Worm (Caenorhabditis elegans) whole organism, L4 larva: ENCODE results near the gene W02B12.13.

Experiments used
- D1046.2 ChIP-seq: fragments of 200-800 bp; sonication (Bioruptor generic); IDR thresholded peaks from 2 replicates; pipeline ENCODE4 v1.3.6; 2022; ENCODE audit warnings: missing genetic modification characterization, missing compliant biosample characterization
- F49E8.2 ChIP-seq: sonication (generic microtip); optimal IDR thresholded peaks from 2 replicates; lab custom pipeline; 2016; ENCODE audit warnings: missing compliant biosample characterization, mild to moderate bottlenecking, missing genetic modification characterization, borderline replicate concordance
- T20F7.1 ChIP-seq: fragments of 200-800 bp; sonication (Bioruptor generic); optimal IDR thresholded peaks from 2 replicates; lab custom pipeline; 2018; ENCODE audit warnings: mild to moderate bottlenecking, missing genetic modification characterization, missing compliant biosample characterization
- T26A8.4 ChIP-seq: fragments of 200-800 bp; sonication (Bioruptor generic); IDR thresholded peaks from 2 replicates; pipeline ENCODE4 v1.3.6; 2022; ENCODE audit warnings: missing genetic modification characterization, missing compliant biosample characterization
- Y5F2A.4 ChIP-seq: fragments of 200-800 bp; sonication (Bioruptor generic); optimal IDR thresholded peaks from 2 replicates; lab custom pipeline; 2018; ENCODE audit warnings: mild to moderate bottlenecking, missing genetic modification characterization, missing compliant biosample characterization
- ZK337.2 ChIP-seq: fragments of 200-800 bp; sonication (Bioruptor generic); IDR thresholded peaks from 2 replicates; pipeline ENCODE4 v1.3.6; 2022; ENCODE audit warnings: missing genetic modification reagents, missing genetic modification characterization, missing compliant biosample characterization
- ZK546.5 ChIP-seq, 2 experiments: sonication (generic microtip); optimal IDR thresholded peaks; 2 replicates each; lab custom pipeline; 2017; ENCODE audit warnings: missing biosample characterization in 2 of 2, missing genetic modification characterization in 2 of 2
- aha-1 ChIP-seq: fragments of 150-350 bp; peaks from one replicate; lab custom pipeline; 2014; ENCODE audit warnings: missing biosample characterization, missing genetic modification characterization
- ama-1 ChIP-seq: fragments of 150-350 bp; optimal IDR thresholded peaks from 2 replicates; lab custom pipeline; 2014; ENCODE audit warnings: inconsistent platforms, mixed read lengths
- attf-4 ChIP-seq: sonication (generic microtip); optimal IDR thresholded peaks from 3 replicates; lab custom pipeline; 2017; ENCODE audit warnings: missing biosample characterization, missing genetic modification characterization
- ceh-20 ChIP-seq: fragments of 200-800 bp; sonication (Bioruptor generic); IDR thresholded peaks from 2 replicates; pipeline ENCODE4 v1.3.6; 2022; ENCODE audit warnings: missing genetic modification reagents, missing genetic modification characterization, missing compliant biosample characterization
- ceh-28 ChIP-seq: fragments of 150-350 bp; optimal IDR thresholded peaks from 2 replicates; lab custom pipeline; 2014; ENCODE audit warnings: missing biosample characterization, missing genetic modification reagents, missing genetic modification characterization
- ceh-82 ChIP-seq: sonication (generic microtip); optimal IDR thresholded peaks from 2 replicates; lab custom pipeline; 2017; ENCODE audit warnings: missing biosample characterization, missing genetic modification characterization
- cey-2 ChIP-seq: sonication (generic microtip); optimal IDR thresholded peaks from 3 replicates; lab custom pipeline; 2017; ENCODE audit warnings: missing genetic modification characterization, mild to moderate bottlenecking, missing compliant biosample characterization, antibody characterized with exemption, borderline replicate concordance; ENCODE audit not compliant: insufficient read depth
- daf-16 ChIP-seq, 3 experiments: sonication (generic microtip); optimal IDR thresholded peaks; 2 replicates each; lab custom pipeline; 2016 to 2017; ENCODE audit warnings: missing genetic modification characterization in 3 of 3, missing genetic modification reagents in 3 of 3, mild to moderate bottlenecking in 2 of 3, missing compliant biosample characterization in 2 of 3, missing biosample characterization in 1 of 3, moderate library complexity in 1 of 3
- daf-8 ChIP-seq: fragments of 200-800 bp; sonication (Bioruptor generic); IDR thresholded peaks from 2 replicates; pipeline ENCODE4 v1.3.6; 2022; ENCODE audit warnings: missing genetic modification characterization, missing compliant biosample characterization
- dmd-8 ChIP-seq: fragments of 200-800 bp; sonication (Bioruptor generic); IDR thresholded peaks from 2 replicates; pipeline ENCODE4 v1.3.6; 2022; ENCODE audit warnings: missing genetic modification characterization, missing compliant biosample characterization
- duxl-1 ChIP-seq: sonication (generic microtip); optimal IDR thresholded peaks from 2 replicates; lab custom pipeline; 2016; ENCODE audit warnings: mild to moderate bottlenecking, missing genetic modification characterization, moderate library complexity, missing compliant biosample characterization; ENCODE audit not compliant: poor library complexity
- dve-1 ChIP-seq: sonication (generic microtip); optimal IDR thresholded peaks from 2 replicates; lab custom pipeline; 2017; ENCODE audit warnings: antibody characterized with exemption, mild to moderate bottlenecking, missing genetic modification characterization, missing compliant biosample characterization; ENCODE audit not compliant: insufficient read depth
- fkh-10 ChIP-seq: fragments of 150-350 bp; optimal IDR thresholded peaks from 2 replicates; lab custom pipeline; 2014; ENCODE audit warnings: missing biosample characterization, missing genetic modification reagents, missing genetic modification characterization
- gei-8 ChIP-seq: fragments of 200-800 bp; sonication (Bioruptor generic); optimal IDR thresholded peaks from 2 replicates; lab custom pipeline; 2018; ENCODE audit warnings: mild to moderate bottlenecking, missing genetic modification characterization, missing compliant biosample characterization
- hif-1 ChIP-seq, 2 experiments: sonication (generic microtip); optimal IDR thresholded peaks; 2 replicates each; lab custom pipeline; 2016 to 2017; ENCODE audit warnings: missing compliant biosample characterization in 2 of 2, missing genetic modification characterization in 2 of 2, missing genetic modification reagents in 2 of 2, missing genotype in 2 of 2, mild to moderate bottlenecking in 1 of 2
- hmg-1.1 ChIP-seq: fragments of 200-800 bp; sonication (Bioruptor generic); IDR thresholded peaks from 2 replicates; pipeline ENCODE4 v1.3.6; 2022; ENCODE audit warnings: missing genetic modification reagents, missing genetic modification characterization, missing compliant biosample characterization
- jun-1 ChIP-seq: fragments of 150-350 bp; optimal IDR thresholded peaks from 2 replicates; lab custom pipeline; 2014; ENCODE audit warnings: missing biosample characterization, missing genetic modification reagents, missing genetic modification characterization
- lim-7 ChIP-seq: fragments of 200-800 bp; sonication (Bioruptor generic); IDR thresholded peaks from 2 replicates; pipeline ENCODE4 v1.3.6; 2022; ENCODE audit warnings: missing genetic modification characterization, missing compliant biosample characterization
- lin-1 ChIP-seq: fragments of 200-800 bp; sonication (Bioruptor generic); IDR thresholded peaks from 2 replicates; pipeline ENCODE4 v1.3.6; 2022; ENCODE audit warnings: missing genetic modification reagents, missing genetic modification characterization, missing compliant biosample characterization
- lin-15B ChIP-seq: fragments of 150-350 bp; sonication (generic microtip); optimal IDR thresholded peaks from 3 replicates; lab custom pipeline; 2014; ENCODE audit warnings: missing biosample characterization, missing genetic modification characterization
- lin-38 ChIP-seq: fragments of 200-800 bp; sonication (Bioruptor generic); IDR thresholded peaks from 2 replicates; pipeline ENCODE4 v1.3.6; 2022; ENCODE audit warnings: missing genetic modification reagents, missing genetic modification characterization, missing compliant biosample characterization
- lin-39 ChIP-seq: fragments of 150-350 bp; optimal IDR thresholded peaks from 2 replicates; lab custom pipeline; 2014; ENCODE audit warnings: missing biosample characterization, missing genetic modification reagents, missing genetic modification characterization
- lsy-2 ChIP-seq, 2 experiments: fragments of 150-350 bp in 1 of 2; sonication (generic microtip) in 1 of 2; optimal IDR thresholded peaks; 2 replicates each; lab custom pipeline; 2014 to 2017; ENCODE audit warnings: missing biosample characterization in 2 of 2, missing genetic modification characterization in 2 of 2
- madf-5 ChIP-seq, 2 experiments: fragments of 200-800 bp; sonication (Bioruptor generic); IDR thresholded peaks; 2 replicates each; pipeline ENCODE4 v1.3.6; 2022; ENCODE audit warnings: missing compliant biosample characterization in 2 of 2, missing genetic modification characterization in 2 of 2
- mdl-1 ChIP-seq, 2 experiments: fragments of 150-350 bp in 1 of 2; sonication (generic microtip) in 1 of 2; optimal IDR thresholded peaks; 2 replicates each; lab custom pipeline; 2014 to 2017; ENCODE audit warnings: missing biosample characterization in 2 of 2, missing genetic modification characterization in 2 of 2
- mep-1 ChIP-seq: fragments of 150-350 bp; sonication (generic microtip); optimal IDR thresholded peaks from 3 replicates; lab custom pipeline; 2014; ENCODE audit warnings: missing biosample characterization, missing genetic modification characterization
- mes-2 ChIP-seq: sonication (generic microtip); optimal IDR thresholded peaks from 2 replicates; lab custom pipeline; 2016; ENCODE audit warnings: missing genotype, mild to moderate bottlenecking, missing genetic modification characterization, missing compliant biosample characterization; ENCODE audit not compliant: poor library complexity, severe bottlenecking
- mxl-2 ChIP-seq: fragments of 200-800 bp; sonication (Bioruptor generic); conservative IDR thresholded peaks from 2 replicates; pipeline ENCODE4 v1.3.6; 2022; ENCODE audit warnings: missing genetic modification reagents, missing genetic modification characterization, missing compliant biosample characterization
- nhr-10 ChIP-seq: fragments of 150-350 bp; optimal IDR thresholded peaks from 2 replicates; lab custom pipeline; 2014; ENCODE audit warnings: missing biosample characterization, missing genetic modification characterization
- nhr-11 ChIP-seq: fragments of 150-350 bp; optimal IDR thresholded peaks from 2 replicates; lab custom pipeline; 2014; ENCODE audit warnings: missing biosample characterization, missing genetic modification characterization
- nhr-25 ChIP-seq: sonication (generic microtip); optimal IDR thresholded peaks from 2 replicates; lab custom pipeline; 2017; ENCODE audit warnings: missing genetic modification characterization, mild to moderate bottlenecking, missing compliant biosample characterization, antibody characterized with exemption, moderate library complexity, borderline replicate concordance; ENCODE audit not compliant: insufficient read depth
- nhr-41 ChIP-seq: fragments of 200-800 bp; sonication (Bioruptor generic); IDR thresholded peaks from 2 replicates; pipeline ENCODE4 v1.3.6; 2022; ENCODE audit warnings: missing genetic modification reagents, missing genetic modification characterization, missing compliant biosample characterization
- nhr-6 ChIP-seq: fragments of 150-350 bp; optimal IDR thresholded peaks from 2 replicates; lab custom pipeline; 2014; ENCODE audit warnings: missing biosample characterization, missing genetic modification characterization
- php-3 ChIP-seq: fragments of 200-800 bp; sonication (Bioruptor generic); IDR thresholded peaks from 2 replicates; pipeline ENCODE4 v1.3.6; 2022; ENCODE audit warnings: missing genetic modification reagents, missing genetic modification characterization, missing compliant biosample characterization
- rbr-2 ChIP-seq: sonication (generic microtip); optimal IDR thresholded peaks from 2 replicates; lab custom pipeline; 2016; ENCODE audit warnings: missing genotype, missing genetic modification characterization, missing compliant biosample characterization
- sdz-12 ChIP-seq: fragments of 200-800 bp; sonication (Bioruptor generic); optimal IDR thresholded peaks from 2 replicates; lab custom pipeline; 2018; ENCODE audit warnings: mild to moderate bottlenecking, missing genetic modification characterization, missing compliant biosample characterization
- snpc-4 ChIP-seq: fragments of 150-350 bp; optimal IDR thresholded peaks from 2 replicates; lab custom pipeline; 2014; ENCODE audit warnings: missing biosample characterization, missing genetic modification characterization
- spr-3 ChIP-seq: fragments of 200-800 bp; sonication (Bioruptor generic); optimal IDR thresholded peaks from 2 replicates; lab custom pipeline; 2018; ENCODE audit warnings: mild to moderate bottlenecking, missing genetic modification characterization, missing compliant biosample characterization
- tag-97 ChIP-seq: fragments of 200-800 bp; sonication (Bioruptor generic); IDR thresholded peaks from 2 replicates; pipeline ENCODE4 v1.3.6; 2022; ENCODE audit warnings: missing genetic modification characterization, missing compliant biosample characterization
- tra-1 ChIP-seq: fragments of 200-800 bp; sonication (Bioruptor generic); IDR thresholded peaks from 2 replicates; pipeline ENCODE4 v1.3.6; 2022; ENCODE audit warnings: missing genetic modification reagents, missing genetic modification characterization, missing compliant biosample characterization
- unc-130 ChIP-seq: sonication (generic microtip); optimal IDR thresholded peaks from 2 replicates; lab custom pipeline; 2016; ENCODE audit warnings: missing genetic modification reagents, missing genetic modification characterization, missing compliant biosample characterization
- vab-7 ChIP-seq: fragments of 200-800 bp; sonication (Bioruptor generic); IDR thresholded peaks from 2 replicates; pipeline ENCODE4 v1.3.6; 2022; ENCODE audit warnings: missing genetic modification reagents, missing genetic modification characterization, missing compliant biosample characterization
- ztf-7 ChIP-seq: fragments of 150-350 bp; optimal IDR thresholded peaks from 2 replicates; lab custom pipeline; 2014; ENCODE audit warnings: missing biosample characterization, missing genetic modification characterization

The W02B12.13 gene

DNA sequence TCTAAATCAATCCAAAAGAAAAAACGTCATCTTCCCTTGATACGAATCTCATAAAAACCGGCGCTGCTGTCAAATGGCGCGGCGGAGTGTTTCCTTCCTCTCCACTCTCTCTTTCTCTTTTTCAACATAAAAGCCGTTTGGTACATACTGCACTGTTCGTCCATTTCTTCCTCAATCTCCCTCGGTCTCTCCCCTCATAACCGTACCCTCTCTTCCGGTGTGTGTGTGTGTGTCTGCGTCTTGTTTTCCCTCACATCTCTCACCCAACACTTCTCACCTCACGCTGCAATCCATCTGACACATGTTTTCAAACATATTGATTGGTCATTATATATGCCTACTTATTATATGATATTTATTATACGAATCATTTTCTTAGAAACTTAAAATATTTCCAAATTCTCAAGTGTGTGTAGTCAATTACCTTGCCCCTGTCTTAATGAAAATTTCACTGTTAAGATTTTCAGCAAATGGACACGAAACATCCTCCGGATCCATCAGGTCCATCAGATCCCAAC, 19.4 kb downstream of the W02B12.13 start, which contains the start of the genes aars-1 and rga-1 (continued):
- TF ChIP-seq dve-1 = peak; percentile 79
- no peak for TF ChIP-seq ama-1 (lab: Kevin White, UChicago)
- TF ChIP-seq vab-7 (GFP tag; lab: Robert Waterston, UW) = no peak
- no peak for TF ChIP-seq ZK337.2 (GFP tag; lab: Robert Waterston, UW)
- no peak for TF ChIP-seq tag-97 (GFP tag; lab: Robert Waterston, UW)
- TF ChIP-seq nhr-10 (tag; lab: Kevin White, UChicago) = peak; percentile 31
- TF ChIP-seq lin-15B (tag; lab: Kevin White, UChicago) = no peak
- TF ChIP-seq nhr-41 (GFP tag; lab: Robert Waterston, UW) = no peak
- TF ChIP-seq snpc-4 (tag; lab: Kevin White, UChicago) = no peak
- TF ChIP-seq lim-7 (GFP tag; lab: Robert Waterston, UW) = no peak
- TF ChIP-seq T26A8.4 (GFP tag; lab: Robert Waterston, UW) = peak; percentile 63; the same call in 1 of the 2 replicates
- TF ChIP-seq lin-39 (tag; lab: Kevin White, UChicago) = no peak
- peak; percentile 74 for TF ChIP-seq php-3
- peak; percentile 51 for TF ChIP-seq lin-38 (GFP tag; lab: Robert Waterston, UW)
- TF ChIP-seq gei-8 (GFP tag; lab: Kevin White, UChicago) = no peak
- peak; percentile 30 for TF ChIP-seq rbr-2 (tag; lab: Kevin White, UChicago)
- peak; percentile 26 for TF ChIP-seq jun-1
- TF ChIP-seq ceh-28 (tag; lab: Kevin White, UChicago) = peak; percentile 11
- TF ChIP-seq ceh-82 (tag; lab: Kevin White, UChicago) = no peak
- TF ChIP-seq hif-1 (tag; optimal IDR thresholded peaks at IDR 0.05; lab: Kevin White, UChicago) = peak in 1 of 2 experiments; percentile 19
- TF ChIP-seq lsy-2 (tag; optimal IDR thresholded peaks at IDR 0.05; lab: Kevin White, UChicago) = peak in 1 of 2 experiments; percentile 72
- TF ChIP-seq cey-2 (tag; lab: Kevin White, UChicago) = no peak
- TF ChIP-seq nhr-6 = peak; percentile 51
- TF ChIP-seq spr-3 (GFP tag; lab: Kevin White, UChicago) = no peak
- TF ChIP-seq daf-8 (GFP tag; lab: Robert Waterston, UW) = no peak
- TF ChIP-seq sdz-12 (GFP tag; lab: Kevin White, UChicago) = no peak
- peak; percentile 79 for TF ChIP-seq mes-2 (tag; lab: Kevin White, UChicago)
- TF ChIP-seq mdl-1 (tag; optimal IDR thresholded peaks at IDR 0.05; lab: Kevin White, UChicago) = peak in 1 of 2 experiments; percentile 82
- peak; percentile 67 for TF ChIP-seq mep-1 (tag; lab: Kevin White, UChicago)
- no peak for TF ChIP-seq F49E8.2 (tag; lab: Kevin White, UChicago)
- no peak for TF ChIP-seq D1046.2 (GFP tag; lab: Robert Waterston, UW)
- no peak for TF ChIP-seq attf-4 (tag; lab: Kevin White, UChicago)
- no peak for TF ChIP-seq dmd-8 (GFP tag; lab: Robert Waterston, UW)
- no peak for TF ChIP-seq ceh-20 (GFP tag; lab: Robert Waterston, UW)
- TF ChIP-seq hmg-1.1 (GFP tag; lab: Robert Waterston, UW) = peak; percentile 45; the same call in 1 of the 2 replicates
- no peak for TF ChIP-seq ZK546.5 (tag; optimal IDR thresholded peaks at IDR 0.05; lab: Kevin White, UChicago)
- TF ChIP-seq nhr-25 (tag; lab: Kevin White, UChicago) = no peak
- TF ChIP-seq unc-130 (GFP tag; lab: Kevin White, UChicago) = no peak
- TF ChIP-seq nhr-11 = no peak
- TF ChIP-seq daf-16 (GFP tag; optimal IDR thresholded peaks at IDR 0.05; lab: Kevin White, UChicago) = peak in 1 of 2 experiments; percentile 3
- peak; percentile 68 for TF ChIP-seq daf-16 (tag; optimal IDR thresholded peaks at IDR 0.05; lab: Kevin White, UChicago)
- no peak for TF ChIP-seq fkh-10 (GFP tag; lab: Kevin White, UChicago)
- TF ChIP-seq lin-1 (GFP tag; lab: Robert Waterston, UW) = peak; percentile 94
- no peak for TF ChIP-seq duxl-1 (tag; lab: Kevin White, UChicago)
- peak; percentile 56 for TF ChIP-seq T20F7.1 (GFP tag; lab: Kevin White, UChicago)
- peak; percentile 96 for TF ChIP-seq aha-1 (tag; lab: Kevin White, UChicago)
- no peak for TF ChIP-seq mxl-2 (GFP tag; lab: Robert Waterston, UW)
- peak; percentile 46; the same call in 1 of the 2 replicates for TF ChIP-seq tra-1 (GFP tag; lab: Robert Waterston, UW)
- TF ChIP-seq madf-5 (GFP tag; IDR thresholded peaks at IDR 0.05; lab: Robert Waterston, UW) = no peak
- TF ChIP-seq ztf-7 (tag; lab: Kevin White, UChicago) = no peak
- no peak for TF ChIP-seq Y5F2A.4 (GFP tag; lab: Kevin White, UChicago)
